Worm (Caenorhabditis elegans): ENCODE measurements around the gene T02C12.5.

DNA sequence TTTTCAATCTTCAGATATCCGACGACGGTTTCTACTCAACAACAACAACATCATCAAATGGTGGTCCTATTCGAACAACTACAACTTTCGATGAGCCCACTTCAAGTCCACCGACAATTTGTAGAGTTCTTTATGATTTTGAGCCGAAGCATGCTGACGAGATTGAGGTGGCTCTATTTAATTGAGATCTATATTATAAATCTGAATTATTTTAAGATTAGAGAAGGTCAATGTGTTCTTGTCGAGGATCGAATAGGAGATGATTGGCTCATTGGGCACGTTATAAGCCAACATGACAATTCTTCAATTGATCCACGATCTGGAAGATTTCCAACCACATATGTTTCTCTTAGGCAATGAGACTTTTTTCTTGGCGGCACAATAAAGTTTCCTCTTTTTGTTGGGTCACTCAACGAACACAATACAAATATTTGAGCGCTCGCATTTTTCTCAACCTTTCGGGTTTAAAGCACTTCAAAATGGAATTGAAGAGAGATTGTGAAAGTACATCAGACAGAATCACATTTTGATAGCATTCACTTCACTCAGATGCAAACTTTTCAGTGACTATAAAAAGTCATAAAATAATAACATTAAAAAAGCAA, 12.5 kb downstream of the T02C12.5 start:
- no peak for TF ChIP-seq F16B12.6 (tag; optimal IDR thresholded peaks at IDR 0.05)
- TF ChIP-seq nhr-71 (tag; optimal IDR thresholded peaks at IDR 0.05), result peak; percentile 1
- TF ChIP-seq mab-9 (GFP tag; IDR thresholded peaks at IDR 0.05), result no peak
- TF ChIP-seq ces-1 (GFP tag; optimal IDR thresholded peaks at IDR 0.05), result no peak
- TF ChIP-seq nhr-11 (tag; optimal IDR thresholded peaks at IDR 0.05), result no peak
- TF ChIP-seq nhr-237 (tag; optimal IDR thresholded peaks at IDR 0.05), result no peak
- no peak for TF ChIP-seq zag-1 (tag; optimal IDR thresholded peaks at IDR 0.05)
- TF ChIP-seq nhr-28 (tag; optimal IDR thresholded peaks at IDR 0.05), result no peak
- TF ChIP-seq jun-1 (tag; optimal IDR thresholded peaks at IDR 0.05), result no peak
- TF ChIP-seq elt-3 (tag; optimal IDR thresholded peaks at IDR 0.05), result no peak
- TF ChIP-seq nhr-12 (tag; optimal IDR thresholded peaks at IDR 0.05), result no peak
- TF ChIP-seq snpc-4 (tag; optimal IDR thresholded peaks at IDR 0.05), result no peak
- peak; percentile 52 for TF ChIP-seq ztf-4 (tag; optimal IDR thresholded peaks at IDR 0.05)
